Worm (Caenorhabditis elegans): Measurements from ENCODE around the gene srxa-14.

The srxa-14 gene

ce11 chrV:20689481-20690039 is 50.2 kb downstream of the srxa-14 start, which contains the start of gene F53F8.3:
Gene F53F8.3, minus strand, starts transcription at chrV:20689531.
- TF ChIP-seq lin-13 (GFP tag; optimal IDR thresholded peaks at IDR 0.05) (no peak), nhr-129 (tag; optimal IDR thresholded peaks at IDR 0.05) (no peak), mdl-1 (tag; optimal IDR thresholded peaks at IDR 0.05) (no peak), nhr-21 (tag; optimal IDR thresholded peaks at IDR 0.05) (no peak), ZK546.5 (tag; optimal IDR thresholded peaks at IDR 0.05) (no peak), skn-1 (tag; optimal IDR thresholded peaks at IDR 0.05) (no peak), mbf-1 (tag; optimal IDR thresholded peaks at IDR 0.05) (no peak), crh-2 (tag; optimal IDR thresholded peaks at IDR 0.05) (no peak), nhr-11 (tag; optimal IDR thresholded peaks at IDR 0.05) (no peak), ztf-11 (tag; optimal IDR thresholded peaks at IDR 0.05) (no peak), ceh-82 (tag; optimal IDR thresholded peaks at IDR 0.05) (no peak), alr-1 (tag; optimal IDR thresholded peaks at IDR 0.05) (no peak), ztf-1 (GFP tag; conservative IDR thresholded peaks at IDR 0.05) (no peak), R02D3.7 (tag; optimal IDR thresholded peaks at IDR 0.05) (no peak), nhr-25 (tag; optimal IDR thresholded peaks at IDR 0.05) (no peak)
